Fruit fly (Drosophila melanogaster): ENCODE data around the gene Frl.
A peak's percentile ranks its signal among the peaks of the same experiment; 100 is the strongest.

Gene Frl

dm6 chr3L:14050944-14051548 lies 2.0 kb upstream of the Frl start, which contains the start of gene CG6833 (continued):
- TF ChIP-seq ato (GFP tag; IDR thresholded peaks at IDR 0.05; ENCODE audit: partially characterized antibody) (no peak), fd3F (GFP tag; optimal IDR thresholded peaks at IDR 0.05) (peak; percentile 8), CG2712 (tag; optimal IDR thresholded peaks at IDR 0.05) (peak; percentile 73), CG8359 (GFP tag; optimal IDR thresholded peaks at IDR 0.05; ENCODE audit: borderline replicate concordance) (no peak), ftz-f1 (GFP tag; optimal IDR thresholded peaks at IDR 0.05) (no peak), pho (GFP tag; optimal IDR thresholded peaks at IDR 0.05) (peak; percentile 74), crol (GFP tag; IDR thresholded peaks at IDR 0.05) (no peak), wek (GFP tag; optimal IDR thresholded peaks at IDR 0.05) (peak; percentile 19), dmrt99B (tag; optimal IDR thresholded peaks at IDR 0.05) (peak; percentile 57), lilli (GFP tag; optimal IDR thresholded peaks at IDR 0.05) (peak; percentile 85), bcd (GFP tag; optimal IDR thresholded peaks at IDR 0.05) (peak; percentile 70), CG2875 (GFP tag; optimal IDR thresholded peaks at IDR 0.05) (peak; percentile 35), CG17186 (GFP tag; optimal IDR thresholded peaks at IDR 0.05) (peak; percentile 46), vfl (GFP tag; optimal IDR thresholded peaks at IDR 0.05) (peak; percentile 41), zfh1 (GFP tag; IDR thresholded peaks at IDR 0.05) (peak; percentile 81), ken (GFP tag; IDR thresholded peaks at IDR 0.05) (peak; percentile 87), Dref (GFP tag; IDR thresholded peaks at IDR 0.05) (peak; percentile 43), CG1529 (GFP tag; optimal IDR thresholded peaks at IDR 0.05) (no peak), CG4328 (GFP tag; optimal IDR thresholded peaks at IDR 0.05) (peak; percentile 27), ci (GFP tag; IDR thresholded peaks at IDR 0.05) (peak; percentile 86), CG2129 (GFP tag; IDR thresholded peaks at IDR 0.05; ENCODE audit: partially characterized antibody) (no peak), CG31224 (GFP tag; IDR thresholded peaks at IDR 0.05) (peak; percentile 77), CG3838 (GFP tag; optimal IDR thresholded peaks at IDR 0.05) (no peak), sima (GFP tag; optimal IDR thresholded peaks at IDR 0.05) (peak; percentile 0), exex (tag; optimal IDR thresholded peaks at IDR 0.05) (no peak), Spps (tag; optimal IDR thresholded peaks at IDR 0.05) (no peak), eyg (GFP tag; optimal IDR thresholded peaks at IDR 0.05) (peak; percentile 84), ssp (GFP tag; IDR thresholded peaks at IDR 0.05) (peak; percentile 77), CG10267 (tag; optimal IDR thresholded peaks at IDR 0.05) (peak; percentile 54), ham (GFP tag; IDR thresholded peaks at IDR 0.05) (0 out of 2 replicates have a peak, but pooled peaks have one; percentile 15), NK7.1 (GFP tag; optimal IDR thresholded peaks at IDR 0.05) (peak; percentile 78), CG13894 (tag; optimal IDR thresholded peaks at IDR 0.05) (no peak), CG11093 (GFP tag; IDR thresholded peaks at IDR 0.05) (no peak), Atf6 (GFP tag; IDR thresholded peaks at IDR 0.05) (peak; percentile 64), CG7928 (GFP tag; optimal IDR thresholded peaks at IDR 0.05) (peak; percentile 4), slou (GFP tag; optimal IDR thresholded peaks at IDR 0.05) (peak; percentile 27), cwo (GFP tag; optimal IDR thresholded peaks at IDR 0.05) (peak; percentile 11), CG4617 (GFP tag; optimal IDR thresholded peaks at IDR 0.05; ENCODE audit: borderline replicate concordance) (peak; percentile 74), Mad (GFP tag; optimal IDR thresholded peaks at IDR 0.05) (peak; percentile 60), Hr3 (GFP tag; optimal IDR thresholded peaks at IDR 0.05) (peak; percentile 67), klu (GFP tag; IDR thresholded peaks at IDR 0.05) (peak; percentile 43; the same call in 1 of the 2 replicates), grau (tag; optimal IDR thresholded peaks at IDR 0.05) (peak; percentile 59), cg (GFP tag; optimal IDR thresholded peaks at IDR 0.05) (no peak), lab (GFP tag; optimal IDR thresholded peaks at IDR 0.05) (peak; percentile 74), Ravus (GFP tag; IDR thresholded peaks at IDR 0.05) (peak; percentile 32), lola (GFP tag; optimal IDR thresholded peaks at IDR 0.05) (peak in 1 of 3 experiments; percentile 15), CG11456 (GFP tag; IDR thresholded peaks at IDR 0.05) (peak; percentile 89), CG17359 (tag; optimal IDR thresholded peaks at IDR 0.05) (peak; percentile 55), CG1647 (GFP tag; optimal IDR thresholded peaks at IDR 0.05) (peak; percentile 84)
